Worm (Caenorhabditis elegans): ENCODE data around the gene pxf-1.
A peak's percentile ranks its signal among the peaks of the same experiment; 100 is the strongest.

pxf-1 gene

ce11 chrIV:10161706-10162105 lies 12.4 kb downstream of the pxf-1 start, which contains the start of gene pps-1:
Gene pps-1 (plus strand): TSS chrIV:10162006.
- TF ChIP-seq nhr-10 (tag; optimal IDR thresholded peaks at IDR 0.05) (no peak), mdl-1 (tag; optimal IDR thresholded peaks at IDR 0.05) (no peak), F13H6.1 (tag; optimal IDR thresholded peaks at IDR 0.05) (no peak), ZK546.5 (tag; optimal IDR thresholded peaks at IDR 0.05) (no peak), skn-1 (tag; optimal IDR thresholded peaks at IDR 0.05) (no peak), ceh-82 (tag; optimal IDR thresholded peaks at IDR 0.05) (no peak), nhr-23 (tag; optimal IDR thresholded peaks at IDR 0.05) (no peak), nhr-6 (tag; optimal IDR thresholded peaks at IDR 0.05) (no peak), lin-39 (tag; optimal IDR thresholded peaks at IDR 0.05) (no peak), lsy-2 (tag; optimal IDR thresholded peaks at IDR 0.05) (no peak), sma-9 (GFP tag; optimal IDR thresholded peaks at IDR 0.05) (no peak), sma-9 (tag; optimal IDR thresholded peaks at IDR 0.05) (no peak), gmeb-1 (tag; optimal IDR thresholded peaks at IDR 0.05) (no peak), snpc-4 (tag; optimal IDR thresholded peaks at IDR 0.05) (no peak), mab-5 (tag; optimal IDR thresholded peaks at IDR 0.05) (no peak), ztf-1 (GFP tag; conservative IDR thresholded peaks at IDR 0.05) (no peak)

DNA sequence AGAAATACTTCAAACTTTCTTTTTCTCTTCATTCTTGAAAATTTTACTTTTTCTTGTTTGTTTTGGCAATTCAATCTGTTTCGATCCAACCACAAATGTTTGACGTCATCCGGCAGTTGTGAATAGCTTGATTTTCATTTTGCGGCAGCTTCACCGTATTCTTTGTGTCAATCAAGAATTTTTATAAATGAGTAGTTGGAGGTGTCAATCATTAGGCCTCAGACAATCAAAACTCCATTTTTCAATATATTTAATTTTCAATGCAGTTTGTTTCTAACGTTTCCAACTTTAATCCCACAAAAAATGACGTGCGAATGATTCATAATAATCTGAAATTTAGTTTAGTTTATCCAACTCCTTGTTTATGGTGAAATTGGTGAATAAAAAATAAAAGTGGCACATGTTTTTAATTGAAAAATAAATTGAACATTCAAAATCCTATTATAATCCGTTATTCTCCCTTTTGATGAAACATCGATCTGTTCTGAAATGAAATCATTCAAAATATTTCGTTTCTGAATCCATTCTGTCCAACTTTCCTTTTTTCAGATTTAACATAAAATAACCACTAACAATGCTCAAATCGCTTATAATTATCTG lies 16.6 kb downstream of the pxf-1 start, which contains the start of gene ttr-53:
Gene ttr-53, plus strand, starts transcription at position 550 of the 600 bp plus-strand sequence.
- no peak for TF ChIP-seq sma-9 (GFP tag; optimal IDR thresholded peaks at IDR 0.05)
- TF ChIP-seq sma-9 (tag; optimal IDR thresholded peaks at IDR 0.05): no peak
- no peak for TF ChIP-seq snpc-4 (tag; optimal IDR thresholded peaks at IDR 0.05)
- no peak for TF ChIP-seq blmp-1 (tag; optimal IDR thresholded peaks at IDR 0.05; ENCODE audit: insufficient read depth)
- no peak for TF ChIP-seq unc-55 (GFP tag; optimal IDR thresholded peaks at IDR 0.05)
- no peak for TF ChIP-seq nhr-10 (tag; optimal IDR thresholded peaks at IDR 0.05)
- no peak for TF ChIP-seq Y55F3AM.14 (GFP tag; optimal IDR thresholded peaks at IDR 0.05)
- TF ChIP-seq lin-11 (tag; optimal IDR thresholded peaks at IDR 0.05): no peak

ce11 chrIV:10157034-10157433 lies 17.1 kb downstream of the pxf-1 start:
- TF ChIP-seq C34F6.9 (tag; optimal IDR thresholded peaks at IDR 0.05): no peak
- no peak for TF ChIP-seq nhr-25 (tag; optimal IDR thresholded peaks at IDR 0.05)
- TF ChIP-seq sem-4 (tag; optimal IDR thresholded peaks at IDR 0.05): no peak

- TF ChIP-seq lin-11 (tag; optimal IDR thresholded peaks at IDR 0.05) (no peak), ceh-82 (tag; optimal IDR thresholded peaks at IDR 0.05) (no peak), nhr-25 (tag; optimal IDR thresholded peaks at IDR 0.05) (no peak), nhr-10 (tag; optimal IDR thresholded peaks at IDR 0.05) (no peak), nhr-12 (tag; optimal IDR thresholded peaks at IDR 0.05) (no peak), nhr-237 (tag; optimal IDR thresholded peaks at IDR 0.05) (no peak), unc-55 (GFP tag; optimal IDR thresholded peaks at IDR 0.05) (no peak), blmp-1 (tag; optimal IDR thresholded peaks at IDR 0.05; ENCODE audit: insufficient read depth) (no peak), mbf-1 (tag; optimal IDR thresholded peaks at IDR 0.05) (no peak), snpc-4 (tag; optimal IDR thresholded peaks at IDR 0.05) (no peak), ztf-4 (tag; optimal IDR thresholded peaks at IDR 0.05) (no peak), F13H6.1 (tag; optimal IDR thresholded peaks at IDR 0.05) (no peak), elt-1 (tag; optimal IDR thresholded peaks at IDR 0.05) (no peak), ztf-1 (GFP tag; conservative IDR thresholded peaks at IDR 0.05) (no peak), sma-9 (GFP tag; optimal IDR thresholded peaks at IDR 0.05) (no peak), sma-9 (tag; optimal IDR thresholded peaks at IDR 0.05) (no peak), ztf-11 (tag; optimal IDR thresholded peaks at IDR 0.05) (no peak)
Observed at ce11 chrIV:10155475-10155874, 18.7 kb downstream of the pxf-1 start, which contains the start of gene ttr-54. Gene ttr-54 (plus strand): TSS chrIV:10155775.

DNA sequence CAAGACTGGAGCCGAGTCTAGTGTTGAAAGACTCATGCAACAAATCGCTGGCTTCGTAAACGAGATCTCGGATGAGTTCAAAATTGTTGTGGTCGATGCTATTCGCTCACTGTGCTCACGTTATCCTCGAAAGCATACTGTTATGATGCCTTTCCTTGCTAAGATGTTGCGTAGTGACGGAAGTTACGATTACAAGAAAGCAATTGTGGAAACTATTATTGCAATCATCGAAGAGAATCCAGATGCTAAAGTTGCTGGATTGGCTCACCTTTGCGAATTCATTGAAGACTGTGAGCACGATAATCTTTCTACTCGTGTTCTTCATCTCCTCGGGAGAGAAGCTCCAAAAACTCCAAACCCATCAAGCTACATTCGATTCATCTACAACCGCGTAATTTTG lies 20.7 kb downstream of the pxf-1 start:
- TF ChIP-seq peb-1 (tag; optimal IDR thresholded peaks at IDR 0.05) (no peak), ztf-4 (tag; optimal IDR thresholded peaks at IDR 0.05) (no peak), elt-1 (tag; optimal IDR thresholded peaks at IDR 0.05) (no peak)

- TF ChIP-seq elt-3 (tag; optimal IDR thresholded peaks at IDR 0.05) (no peak), unc-39 (tag; optimal IDR thresholded peaks at IDR 0.05) (no peak), ztf-4 (tag; optimal IDR thresholded peaks at IDR 0.05) (no peak), nhr-25 (tag; optimal IDR thresholded peaks at IDR 0.05) (peak; percentile 35), lsy-2 (tag; optimal IDR thresholded peaks at IDR 0.05) (peak; percentile 78 to 96), ZK546.5 (tag; optimal IDR thresholded peaks at IDR 0.05) (no peak), mbf-1 (tag; optimal IDR thresholded peaks at IDR 0.05) (no peak), mdl-1 (tag; optimal IDR thresholded peaks at IDR 0.05) (no peak), crh-2 (tag; optimal IDR thresholded peaks at IDR 0.05) (peak; percentile 97), Y55F3AM.14 (GFP tag; optimal IDR thresholded peaks at IDR 0.05) (no peak), alr-1 (tag; optimal IDR thresholded peaks at IDR 0.05) (no peak), fos-1 (tag; optimal IDR thresholded peaks at IDR 0.05) (peak; percentile 5), sma-9 (GFP tag; optimal IDR thresholded peaks at IDR 0.05) (peak; percentile 69), sma-9 (tag; optimal IDR thresholded peaks at IDR 0.05) (no peak), mab-5 (tag; optimal IDR thresholded peaks at IDR 0.05) (no peak), gmeb-1 (tag; optimal IDR thresholded peaks at IDR 0.05) (peak; percentile 58), blmp-1 (tag; optimal IDR thresholded peaks at IDR 0.05; ENCODE audit: insufficient read depth) (no peak), skn-1 (tag; optimal IDR thresholded peaks at IDR 0.05) (no peak), unc-55 (GFP tag; optimal IDR thresholded peaks at IDR 0.05) (peak; percentile 73), lin-13 (GFP tag; optimal IDR thresholded peaks at IDR 0.05) (peak; percentile 57), sma-3 (GFP tag; optimal IDR thresholded peaks at IDR 0.05) (peak; percentile 22), egl-27 (tag; optimal IDR thresholded peaks at IDR 0.05) (no peak), nhr-129 (tag; optimal IDR thresholded peaks at IDR 0.05) (peak; percentile 43), F13H6.1 (tag; optimal IDR thresholded peaks at IDR 0.05) (peak; percentile 25)
Observed at ce11 chrIV:10151439-10151997, 22.6 kb downstream of the pxf-1 start, which contains the start of gene copg-1. Gene copg-1 (plus strand): TSS chrIV:10151947.
